Fruit fly (Drosophila melanogaster) whole organism, embryonic: ENCODE measurements around the gene CG42258.

ENCODE experiments used
- Asciz ChIP-seq: fragments of 200-800 bp; sonication (Bioruptor generic); optimal IDR thresholded peaks from 2 replicates; lab custom pipeline; 2017; ENCODE audit warnings: missing biosample characterization, mild to moderate bottlenecking, missing genetic modification characterization, missing genetic modification reagents
- Bgb ChIP-seq: fragments of 200-800 bp; sonication (Bioruptor generic); IDR thresholded peaks from 2 replicates; pipeline ENCODE4 v1.3.6; 2022; ENCODE audit warnings: missing biosample characterization, missing genetic modification characterization; ENCODE audit not compliant: partially characterized antibody
- CG10543 ChIP-seq: fragments of 200-800 bp; sonication (Bioruptor generic); optimal IDR thresholded peaks from 3 replicates; lab custom pipeline; 2017; ENCODE audit warnings: missing biosample characterization, mild to moderate bottlenecking, missing genetic modification characterization, moderate library complexity
- CG11560 ChIP-seq: fragments of 200-800 bp; sonication (Bioruptor generic); IDR thresholded peaks from 3 replicates; pipeline ENCODE4 v1.3.6; 2022; ENCODE audit warnings: missing biosample characterization, missing genetic modification characterization
- CG1233 ChIP-seq: fragments of 200-800 bp; sonication (Bioruptor generic); optimal IDR thresholded peaks from 4 replicates; lab custom pipeline; 2018; ENCODE audit warnings: missing biosample characterization, mild to moderate bottlenecking, missing genetic modification characterization
- CG12769 ChIP-seq: fragments of 200-800 bp; sonication (Bioruptor generic); optimal IDR thresholded peaks from 2 replicates; lab custom pipeline; 2019; ENCODE audit warnings: missing biosample characterization, mild to moderate bottlenecking, missing genetic modification characterization, moderate library complexity
- CG13296 ChIP-seq: fragments of 200-800 bp; sonication (Bioruptor generic); optimal IDR thresholded peaks from 3 replicates; lab custom pipeline; 2018; ENCODE audit warnings: missing biosample characterization, mild to moderate bottlenecking, missing genetic modification characterization
- CG14710 ChIP-seq: fragments of 200-800 bp; sonication (Bioruptor generic); optimal IDR thresholded peaks from 3 replicates; lab custom pipeline; 2019; ENCODE audit warnings: missing biosample characterization, mild to moderate bottlenecking, missing genetic modification characterization, moderate library complexity
- CG1603 ChIP-seq: fragments of 200-800 bp; sonication (Bioruptor generic); optimal IDR thresholded peaks from 2 replicates; lab custom pipeline; 2019; ENCODE audit warnings: missing biosample characterization, mild to moderate bottlenecking, missing genetic modification characterization, moderate library complexity
- CG16779 ChIP-seq: fragments of 200-800 bp; sonication (Bioruptor generic); IDR thresholded peaks from 2 replicates; pipeline ENCODE4 v1.3.6; 2022; ENCODE audit warnings: missing biosample characterization, missing genetic modification characterization
- CG16813 ChIP-seq: fragments of 200-800 bp; sonication (Bioruptor generic); IDR thresholded peaks from 3 replicates; pipeline ENCODE4 v1.3.6; 2022; ENCODE audit warnings: missing biosample characterization, missing genetic modification characterization; ENCODE audit not compliant: partially characterized antibody
- CG17359 ChIP-seq: fragments of 200-800 bp; sonication (Bioruptor generic); optimal IDR thresholded peaks from 3 replicates; lab custom pipeline; 2018; ENCODE audit warnings: missing biosample characterization, mild to moderate bottlenecking, missing genetic modification characterization, moderate library complexity
- CG17385 ChIP-seq: fragments of 200-800 bp; sonication (Bioruptor generic); optimal IDR thresholded peaks from 3 replicates; lab custom pipeline; 2018; ENCODE audit warnings: missing biosample characterization, mild to moderate bottlenecking, missing genetic modification characterization
- CG2202 ChIP-seq: fragments of 200-800 bp; sonication (Bioruptor generic); optimal IDR thresholded peaks from 2 replicates; lab custom pipeline; 2018; ENCODE audit warnings: missing biosample characterization, mild to moderate bottlenecking, missing genetic modification characterization
- CG30020 ChIP-seq: fragments of 200-800 bp; optimal IDR thresholded peaks from 2 replicates; lab custom pipeline; 2019; ENCODE audit warnings: missing biosample characterization, mild to moderate bottlenecking, missing genetic modification characterization, moderate library complexity
- CG3163 ChIP-seq: fragments of 200-800 bp; sonication (Bioruptor generic); optimal IDR thresholded peaks from 3 replicates; lab custom pipeline; 2016; ENCODE audit warnings: missing biosample characterization, missing genetic modification characterization
- CG6791 ChIP-seq: fragments of 200-800 bp; sonication (Bioruptor generic); IDR thresholded peaks from 3 replicates; pipeline ENCODE4 v1.3.6; 2022; ENCODE audit warnings: missing biosample characterization, missing genetic modification characterization; ENCODE audit not compliant: partially characterized antibody
- CG7372 ChIP-seq: fragments of 200-800 bp; sonication (Bioruptor generic); IDR thresholded peaks from 2 replicates; pipeline ENCODE4 v1.3.6; 2022; ENCODE audit warnings: missing biosample characterization, missing genetic modification characterization
- CG7556 ChIP-seq: fragments of 200-800 bp; sonication (Bioruptor generic); optimal IDR thresholded peaks from 2 replicates; lab custom pipeline; 2017; ENCODE audit warnings: missing biosample characterization, mild to moderate bottlenecking, missing genetic modification characterization
- CG7987 ChIP-seq: fragments of 200-800 bp; sonication (Bioruptor generic); optimal IDR thresholded peaks from 2 replicates; lab custom pipeline; 2018; ENCODE audit warnings: missing biosample characterization, mild to moderate bottlenecking, missing genetic modification characterization, moderate library complexity
- Doc2 ChIP-seq: fragments of 200-800 bp; sonication (Bioruptor generic); IDR thresholded peaks from 2 replicates; pipeline ENCODE4 v1.3.6; 2022; ENCODE audit warnings: missing biosample characterization, missing genetic modification characterization
- Doc3 ChIP-seq: fragments of 200-800 bp; sonication (Bioruptor generic); IDR thresholded peaks from 3 replicates; pipeline ENCODE4 v1.3.6; 2022; ENCODE audit warnings: missing biosample characterization, missing genetic modification characterization; ENCODE audit not compliant: partially characterized antibody
- Hand ChIP-seq: fragments of 200-800 bp; sonication (Bioruptor generic); optimal IDR thresholded peaks from 2 replicates; lab custom pipeline; 2017; ENCODE audit warnings: mild to moderate bottlenecking, missing biosample characterization, missing genetic modification reagents, missing genetic modification characterization
- Kr ChIP-seq: fragments of 200-800 bp; sonication (Bioruptor generic); optimal IDR thresholded peaks from 2 replicates; lab custom pipeline; 2017; ENCODE audit warnings: missing biosample characterization, mild to moderate bottlenecking, missing genetic modification characterization
- Max ChIP-seq: fragments of 200-800 bp; sonication (Bioruptor generic); optimal IDR thresholded peaks from 2 replicates; lab custom pipeline; 2016; ENCODE audit warnings: missing biosample characterization, mild to moderate bottlenecking, missing genetic modification characterization
- NC2β ChIP-seq: fragments of 200-800 bp; sonication (Bioruptor generic); optimal IDR thresholded peaks from 2 replicates; lab custom pipeline; 2016; ENCODE audit warnings: missing biosample characterization, missing genetic modification characterization
- Nf-YA ChIP-seq: fragments of 200-800 bp; sonication (Bioruptor generic); IDR thresholded peaks from 2 replicates; pipeline ENCODE4 v1.3.6; 2022; ENCODE audit warnings: missing biosample characterization, missing genetic modification characterization
- NfI ChIP-seq: fragments of 200-800 bp; sonication (Bioruptor generic); optimal IDR thresholded peaks from 3 replicates; lab custom pipeline; 2018; ENCODE audit warnings: missing biosample characterization, mild to moderate bottlenecking, missing genetic modification characterization, moderate library complexity
- Xrp1 ChIP-seq: fragments of 200-800 bp; sonication (Bioruptor generic); IDR thresholded peaks from 2 replicates; pipeline ENCODE4 v1.3.6; 2022; ENCODE audit warnings: missing biosample characterization, missing genetic modification characterization
- aop ChIP-seq: fragments of 200-800 bp; sonication (Bioruptor generic); IDR thresholded peaks from 2 replicates; pipeline ENCODE4 v1.3.6; 2022; ENCODE audit warnings: missing biosample characterization, missing genetic modification characterization
- ato ChIP-seq: fragments of 200-800 bp; sonication (Bioruptor generic); IDR thresholded peaks from 2 replicates; pipeline ENCODE4 v1.3.6; 2022; ENCODE audit warnings: missing biosample characterization, missing genetic modification characterization; ENCODE audit not compliant: partially characterized antibody
- crol ChIP-seq: fragments of 200-800 bp; sonication (Bioruptor generic); IDR thresholded peaks from 2 replicates; pipeline ENCODE4 v1.3.6; 2022; ENCODE audit warnings: missing biosample characterization, missing genetic modification characterization
- da ChIP-seq: fragments of 200-800 bp; sonication (Bioruptor generic); optimal IDR thresholded peaks from 2 replicates; lab custom pipeline; 2016; ENCODE audit warnings: missing biosample characterization, missing genetic modification characterization
- dpn ChIP-seq, 2 experiments: fragments of 200-800 bp; sonication (Bioruptor generic); optimal IDR thresholded peaks; 3 replicates each; lab custom pipeline; 2016; ENCODE audit warnings: missing biosample characterization in 2 of 2, missing genetic modification characterization in 2 of 2
- eve ChIP-seq, 2 experiments: fragments of >200 bp; optimal IDR thresholded peaks; 2 replicates each; lab custom pipeline; 2017; ENCODE audit warnings: missing biosample characterization in 2 of 2, missing genetic modification characterization in 2 of 2
- gce ChIP-seq: fragments of 200-800 bp; sonication (Bioruptor generic); IDR thresholded peaks from 3 replicates; pipeline ENCODE4 v1.3.6; 2022; ENCODE audit warnings: missing biosample characterization, missing genetic modification characterization
- insv ChIP-seq, 2 experiments: fragments of 200-800 bp; sonication (Bioruptor generic); optimal IDR thresholded peaks; 3 replicates each; lab custom pipeline; 2016 to 2018; ENCODE audit warnings: missing biosample characterization in 2 of 2, missing genetic modification characterization in 2 of 2
- klu ChIP-seq: fragments of 200-800 bp; sonication (Bioruptor generic); IDR thresholded peaks from 2 replicates; pipeline ENCODE4 v1.3.6; 2022; ENCODE audit warnings: missing biosample characterization, missing genetic modification characterization
- lmd ChIP-seq: fragments of 200-800 bp; sonication (Bioruptor generic); IDR thresholded peaks from 2 replicates; pipeline ENCODE4 v1.3.6; 2022; ENCODE audit warnings: missing biosample characterization, missing genetic modification characterization
- maf-S ChIP-seq: fragments of 200-800 bp; sonication (Bioruptor generic); optimal IDR thresholded peaks from 2 replicates; lab custom pipeline; 2016; ENCODE audit warnings: missing biosample characterization, missing genetic modification characterization
- nerfin-1 ChIP-seq: fragments of 200-800 bp; sonication (Bioruptor generic); optimal IDR thresholded peaks from 3 replicates; lab custom pipeline; 2019; ENCODE audit warnings: missing biosample characterization, mild to moderate bottlenecking, missing genetic modification characterization, moderate library complexity
- odd ChIP-seq: fragments of 200-800 bp; sonication (Bioruptor generic); optimal IDR thresholded peaks from 2 replicates; lab custom pipeline; 2017; ENCODE audit warnings: missing biosample characterization, mild to moderate bottlenecking, missing genetic modification characterization
- sima ChIP-seq: fragments of 200-800 bp; sonication (Bioruptor generic); optimal IDR thresholded peaks from 2 replicates; lab custom pipeline; 2016; ENCODE audit warnings: missing biosample characterization, missing genetic modification characterization
- slou ChIP-seq: fragments of 200-800 bp; sonication (Bioruptor generic); optimal IDR thresholded peaks from 3 replicates; lab custom pipeline; 2016; ENCODE audit warnings: missing biosample characterization, missing genetic modification characterization
- sug ChIP-seq: fragments of 200-800 bp; optimal IDR thresholded peaks from 2 replicates; lab custom pipeline; 2019; ENCODE audit warnings: missing biosample characterization, mild to moderate bottlenecking, missing genetic modification characterization, moderate library complexity
- tin ChIP-seq: fragments of 200-800 bp; sonication (Bioruptor generic); optimal IDR thresholded peaks from 3 replicates; lab custom pipeline; 2016; ENCODE audit warnings: missing biosample characterization, missing genetic modification characterization
- ttk ChIP-seq: fragments of 200-800 bp; sonication (Bioruptor generic); IDR thresholded peaks from 2 replicates; pipeline ENCODE4 v2.1.2; 2022; ENCODE audit warnings: missing biosample characterization, missing genetic modification characterization
- vfl ChIP-seq: fragments of 200-800 bp; sonication (Bioruptor generic); optimal IDR thresholded peaks from 2 replicates; lab custom pipeline; 2016; ENCODE audit warnings: missing biosample characterization, missing genetic modification characterization
- zen ChIP-seq: fragments of 200-800 bp; sonication (Bioruptor generic); optimal IDR thresholded peaks from 3 replicates; lab custom pipeline; 2018; ENCODE audit warnings: missing biosample characterization, mild to moderate bottlenecking, missing genetic modification characterization, moderate library complexity
- zfh2 ChIP-seq: fragments of 200-800 bp; sonication (Bioruptor generic); optimal IDR thresholded peaks from 2 replicates; lab custom pipeline; 2016; ENCODE audit warnings: missing biosample characterization, missing genetic modification characterization

The CG42258 gene

dm6 chrX:12472244-12472736, 9.0 kb downstream of the CG42258 start (continued):
- TF ChIP-seq lmd (GFP tag; lab: Robert Waterston, UW) = peak; percentile 96
- TF ChIP-seq sug (tag; lab: Kevin White, UChicago) = peak; percentile 94
- peak; percentile 84 for TF ChIP-seq CG14710 (tag; lab: Kevin White, UChicago)
- TF ChIP-seq CG11560 (tag; lab: Robert Waterston, UW) = peak; percentile 84
- TF ChIP-seq NC2β (GFP tag; lab: Kevin White, UChicago) = peak; percentile 38
- peak; percentile 94 for TF ChIP-seq klu (GFP tag; lab: Robert Waterston, UW)
- peak; percentile 90 for TF ChIP-seq zen (tag; lab: Kevin White, UChicago)
- peak; percentile 95 for TF ChIP-seq CG7372
- no peak for TF ChIP-seq Kr (GFP tag; lab: Kevin White, UChicago)
- no peak for TF ChIP-seq Bgb
- peak; percentile 97 for TF ChIP-seq CG12769 (tag; lab: Kevin White, UChicago)
- TF ChIP-seq Asciz (GFP tag; lab: Kevin White, UChicago) = peak; percentile 88
- peak; percentile 92 for TF ChIP-seq slou (GFP tag; lab: Kevin White, UChicago)
- TF ChIP-seq ato (GFP tag; lab: Robert Waterston, UW) = no peak
- peak; percentile 70 for TF ChIP-seq zfh2 (GFP tag; lab: Kevin White, UChicago)
- TF ChIP-seq odd (GFP tag; lab: Kevin White, UChicago) = peak; percentile 88
- peak; percentile 80 to 91 for TF ChIP-seq dpn (GFP tag; optimal IDR thresholded peaks at IDR 0.05; lab: Kevin White, UChicago)
- TF ChIP-seq Doc2 = peak; percentile 66
- TF ChIP-seq Nf-YA (GFP tag; lab: Robert Waterston, UW) = peak; percentile 88
- TF ChIP-seq CG16779 (GFP tag; lab: Robert Waterston, UW) = peak; percentile 90
- peak; percentile 61 for TF ChIP-seq crol (GFP tag; lab: Robert Waterston, UW)
- peak; percentile 95 for TF ChIP-seq CG13296 (GFP tag; lab: Kevin White, UChicago)
- TF ChIP-seq gce (GFP tag; lab: Robert Waterston, UW) = peak; percentile 90
- TF ChIP-seq CG6791 = no peak
- peak; percentile 83 for TF ChIP-seq CG7987 (GFP tag; lab: Kevin White, UChicago)
- peak; percentile 89 for TF ChIP-seq CG17385 (GFP tag; lab: Kevin White, UChicago)
- TF ChIP-seq Max (GFP tag; lab: Kevin White, UChicago) = peak; percentile 90
- TF ChIP-seq CG10543 = peak; percentile 95
- peak; percentile 41 for TF ChIP-seq sima (GFP tag; lab: Kevin White, UChicago)
- TF ChIP-seq CG30020 (tag; lab: Kevin White, UChicago) = peak; percentile 74
- TF ChIP-seq tin (GFP tag; lab: Kevin White, UChicago) = peak; percentile 89
- TF ChIP-seq CG1603 = peak; percentile 86
- peak; percentile 92 for TF ChIP-seq Xrp1 (GFP tag; lab: Robert Waterston, UW)
- TF ChIP-seq Hand (GFP tag; lab: Kevin White, UChicago) = peak; percentile 92
- peak; percentile 95 for TF ChIP-seq CG7556 (GFP tag; lab: Kevin White, UChicago)
- peak in 1 of 2 experiments; percentile 62 for TF ChIP-seq insv (GFP tag; optimal IDR thresholded peaks at IDR 0.05; lab: Kevin White, UChicago)
- TF ChIP-seq NfI (GFP tag; lab: Kevin White, UChicago) = peak; percentile 92
- peak; percentile 96 for TF ChIP-seq CG1233 (GFP tag; lab: Kevin White, UChicago)
- TF ChIP-seq aop (GFP tag; lab: Robert Waterston, UW) = no peak
- no peak for TF ChIP-seq Doc3
- TF ChIP-seq da (GFP tag; lab: Kevin White, UChicago) = no peak
- peak; percentile 77 for TF ChIP-seq vfl
- peak; percentile 96 for TF ChIP-seq CG17359
- TF ChIP-seq CG2202 (tag; lab: Kevin White, UChicago) = peak; percentile 70
- peak; percentile 52 for TF ChIP-seq maf-S (GFP tag; lab: Kevin White, UChicago)
- no peak for TF ChIP-seq CG3163 (GFP tag; lab: Kevin White, UChicago)
- peak in 1 of 2 experiments; percentile 97 for TF ChIP-seq eve (GFP tag; optimal IDR thresholded peaks at IDR 0.05; lab: Kevin White, UChicago)
- TF ChIP-seq CG16813 (GFP tag; lab: Robert Waterston, UW) = no peak
- TF ChIP-seq ttk (GFP tag; lab: Robert Waterston, UW) = peak; percentile 94
- TF ChIP-seq nerfin-1 = peak; percentile 90
